Worm (Caenorhabditis elegans) whole organism, L4 larva: ENCODE measurements around the gene gst-44.
A peak's percentile ranks its signal among the peaks of the same experiment; 100 is the strongest.

Source experiments
- F26F4.8 ChIP-seq: fragments of 200-800 bp; sonication (Bioruptor generic); conservative IDR thresholded peaks from 2 replicates; pipeline ENCODE4 v1.3.6; 2022; ENCODE audit warnings: missing genetic modification characterization, missing compliant biosample characterization
- F44E2.7 ChIP-seq: fragments of 200-800 bp; sonication (Bioruptor generic); IDR thresholded peaks from 2 replicates; pipeline ENCODE4 v2.1.2; 2022; ENCODE audit warnings: missing genetic modification characterization, missing compliant biosample characterization
- F49E8.2 ChIP-seq: sonication (generic microtip); optimal IDR thresholded peaks from 2 replicates; lab custom pipeline; 2016; ENCODE audit warnings: missing compliant biosample characterization, mild to moderate bottlenecking, missing genetic modification characterization, borderline replicate concordance
- Y75B8A.6 ChIP-seq: fragments of 200-800 bp; sonication (Bioruptor generic); IDR thresholded peaks from 2 replicates; pipeline ENCODE4 v1.3.6; 2022; ENCODE audit warnings: missing genetic modification reagents, missing genetic modification characterization, missing compliant biosample characterization
- ceh-20 ChIP-seq: fragments of 200-800 bp; sonication (Bioruptor generic); IDR thresholded peaks from 2 replicates; pipeline ENCODE4 v1.3.6; 2022; ENCODE audit warnings: missing genetic modification reagents, missing genetic modification characterization, missing compliant biosample characterization
- ceh-62 ChIP-seq: sonication (generic microtip); optimal IDR thresholded peaks from 2 replicates; lab custom pipeline; 2017; ENCODE audit warnings: missing biosample characterization, missing genetic modification characterization
- daf-12 ChIP-seq: fragments of 150-350 bp; optimal IDR thresholded peaks from 2 replicates; lab custom pipeline; 2014; ENCODE audit warnings: missing biosample characterization, missing genetic modification reagents, missing genetic modification characterization
- daf-16 ChIP-seq, 3 experiments: sonication (generic microtip); optimal IDR thresholded peaks; 2 replicates each; lab custom pipeline; 2016 to 2017; ENCODE audit warnings: missing genetic modification characterization in 3 of 3, missing genetic modification reagents in 3 of 3, mild to moderate bottlenecking in 2 of 3, missing compliant biosample characterization in 2 of 3, missing biosample characterization in 1 of 3, moderate library complexity in 1 of 3
- dmd-6 ChIP-seq: fragments of 200-800 bp; sonication (Bioruptor generic); IDR thresholded peaks from 2 replicates; pipeline ENCODE4 v1.3.6; 2022; ENCODE audit warnings: missing genetic modification reagents, missing genetic modification characterization, missing compliant biosample characterization
- dmd-8 ChIP-seq: fragments of 200-800 bp; sonication (Bioruptor generic); IDR thresholded peaks from 2 replicates; pipeline ENCODE4 v1.3.6; 2022; ENCODE audit warnings: missing genetic modification characterization, missing compliant biosample characterization
- dmd-9 ChIP-seq: fragments of 200-800 bp; sonication (Bioruptor generic); IDR thresholded peaks from 2 replicates; pipeline ENCODE4 v1.3.6; 2022; ENCODE audit warnings: missing genetic modification reagents, missing genetic modification characterization, missing compliant biosample characterization
- dpl-1 ChIP-seq: fragments of 150-350 bp; optimal IDR thresholded peaks from 2 replicates; lab custom pipeline; 2014; ENCODE audit warnings: missing biosample characterization, missing genetic modification reagents, missing genetic modification characterization
- duxl-1 ChIP-seq: sonication (generic microtip); optimal IDR thresholded peaks from 2 replicates; lab custom pipeline; 2016; ENCODE audit warnings: mild to moderate bottlenecking, missing genetic modification characterization, moderate library complexity, missing compliant biosample characterization; ENCODE audit not compliant: poor library complexity
- dve-1 ChIP-seq: sonication (generic microtip); optimal IDR thresholded peaks from 2 replicates; lab custom pipeline; 2017; ENCODE audit warnings: antibody characterized with exemption, mild to moderate bottlenecking, missing genetic modification characterization, missing compliant biosample characterization; ENCODE audit not compliant: insufficient read depth
- egl-27 ChIP-seq: sonication (generic microtip); optimal IDR thresholded peaks from 3 replicates; lab custom pipeline; 2017; ENCODE audit warnings: missing biosample characterization, missing genetic modification reagents, missing genetic modification characterization
- egl-43 ChIP-seq: fragments of 200-800 bp; sonication (Bioruptor generic); IDR thresholded peaks from 2 replicates; pipeline ENCODE4 v1.3.6; 2022; ENCODE audit warnings: missing genetic modification reagents, missing genetic modification characterization, missing compliant biosample characterization
- fos-1 ChIP-seq: fragments of 150-350 bp; optimal IDR thresholded peaks from 2 replicates; lab custom pipeline; 2014; ENCODE audit warnings: missing biosample characterization, missing genetic modification characterization
- hif-1 ChIP-seq, 2 experiments: sonication (generic microtip); optimal IDR thresholded peaks; 2 replicates each; lab custom pipeline; 2016 to 2017; ENCODE audit warnings: missing compliant biosample characterization in 2 of 2, missing genetic modification characterization in 2 of 2, missing genetic modification reagents in 2 of 2, missing genotype in 2 of 2, mild to moderate bottlenecking in 1 of 2
- hlh-30 ChIP-seq: sonication (generic microtip); optimal IDR thresholded peaks from 2 replicates; lab custom pipeline; 2017; ENCODE audit warnings: antibody characterized with exemption, mild to moderate bottlenecking, missing genetic modification characterization, missing compliant biosample characterization; ENCODE audit not compliant: insufficient read depth
- hmg-1.1 ChIP-seq: fragments of 200-800 bp; sonication (Bioruptor generic); IDR thresholded peaks from 2 replicates; pipeline ENCODE4 v1.3.6; 2022; ENCODE audit warnings: missing genetic modification reagents, missing genetic modification characterization, missing compliant biosample characterization
- jun-1 ChIP-seq: fragments of 150-350 bp; optimal IDR thresholded peaks from 2 replicates; lab custom pipeline; 2014; ENCODE audit warnings: missing biosample characterization, missing genetic modification reagents, missing genetic modification characterization
- lim-7 ChIP-seq: fragments of 200-800 bp; sonication (Bioruptor generic); IDR thresholded peaks from 2 replicates; pipeline ENCODE4 v1.3.6; 2022; ENCODE audit warnings: missing genetic modification characterization, missing compliant biosample characterization
- lin-13 ChIP-seq: fragments of 150-350 bp; optimal IDR thresholded peaks from 2 replicates; lab custom pipeline; 2014; ENCODE audit warnings: missing biosample characterization, missing genetic modification reagents, missing genetic modification characterization
- lin-15B ChIP-seq: fragments of 150-350 bp; sonication (generic microtip); optimal IDR thresholded peaks from 3 replicates; lab custom pipeline; 2014; ENCODE audit warnings: missing biosample characterization, missing genetic modification characterization
- lin-29 ChIP-seq: fragments of 200-800 bp; sonication (Bioruptor generic); IDR thresholded peaks from 2 replicates; pipeline ENCODE4 v1.3.6; 2022; ENCODE audit warnings: missing genetic modification reagents, missing genetic modification characterization, missing compliant biosample characterization
- lin-39 ChIP-seq: fragments of 150-350 bp; optimal IDR thresholded peaks from 2 replicates; lab custom pipeline; 2014; ENCODE audit warnings: missing biosample characterization, missing genetic modification reagents, missing genetic modification characterization
- lir-3 ChIP-seq: sonication (generic microtip); optimal IDR thresholded peaks from 2 replicates; lab custom pipeline; 2016; ENCODE audit warnings: mild to moderate bottlenecking, missing genetic modification characterization, missing compliant biosample characterization
- lsy-2 ChIP-seq, 2 experiments: fragments of 150-350 bp in 1 of 2; sonication (generic microtip) in 1 of 2; optimal IDR thresholded peaks; 2 replicates each; lab custom pipeline; 2014 to 2017; ENCODE audit warnings: missing biosample characterization in 2 of 2, missing genetic modification characterization in 2 of 2
- madf-9 ChIP-seq: fragments of 200-800 bp; sonication (Bioruptor generic); conservative IDR thresholded peaks from 2 replicates; pipeline ENCODE4 v1.3.6; 2022; ENCODE audit warnings: missing genetic modification reagents, missing genetic modification characterization, missing compliant biosample characterization
- mdl-1 ChIP-seq, 2 experiments: fragments of 150-350 bp in 1 of 2; sonication (generic microtip) in 1 of 2; optimal IDR thresholded peaks; 2 replicates each; lab custom pipeline; 2014 to 2017; ENCODE audit warnings: missing biosample characterization in 2 of 2, missing genetic modification characterization in 2 of 2
- mep-1 ChIP-seq: fragments of 150-350 bp; sonication (generic microtip); optimal IDR thresholded peaks from 3 replicates; lab custom pipeline; 2014; ENCODE audit warnings: missing biosample characterization, missing genetic modification characterization
- mes-2 ChIP-seq: sonication (generic microtip); optimal IDR thresholded peaks from 2 replicates; lab custom pipeline; 2016; ENCODE audit warnings: missing genotype, mild to moderate bottlenecking, missing genetic modification characterization, missing compliant biosample characterization; ENCODE audit not compliant: poor library complexity, severe bottlenecking
- mxl-3 ChIP-seq: fragments of 200-800 bp; sonication (Bioruptor generic); optimal IDR thresholded peaks from 2 replicates; lab custom pipeline; 2018; ENCODE audit warnings: mild to moderate bottlenecking, missing genetic modification characterization, missing compliant biosample characterization
- nhr-10 ChIP-seq: fragments of 150-350 bp; optimal IDR thresholded peaks from 2 replicates; lab custom pipeline; 2014; ENCODE audit warnings: missing biosample characterization, missing genetic modification characterization
- nhr-111 ChIP-seq: fragments of 200-800 bp; sonication (Bioruptor generic); optimal IDR thresholded peaks from 2 replicates; lab custom pipeline; 2018; ENCODE audit warnings: mild to moderate bottlenecking, missing genetic modification characterization, missing compliant biosample characterization
- nhr-28 ChIP-seq: fragments of 150-350 bp; optimal IDR thresholded peaks from 2 replicates; lab custom pipeline; 2014; ENCODE audit warnings: missing biosample characterization, missing genetic modification characterization
- nhr-6 ChIP-seq: fragments of 150-350 bp; optimal IDR thresholded peaks from 2 replicates; lab custom pipeline; 2014; ENCODE audit warnings: missing biosample characterization, missing genetic modification characterization
- nhr-77 ChIP-seq: fragments of 150-350 bp; optimal IDR thresholded peaks from 2 replicates; lab custom pipeline; 2014; ENCODE audit warnings: missing biosample characterization, missing genetic modification characterization
- php-3 ChIP-seq: fragments of 200-800 bp; sonication (Bioruptor generic); IDR thresholded peaks from 2 replicates; pipeline ENCODE4 v1.3.6; 2022; ENCODE audit warnings: missing genetic modification reagents, missing genetic modification characterization, missing compliant biosample characterization
- pqm-1 ChIP-seq: sonication (generic microtip); optimal IDR thresholded peaks from 2 replicates; lab custom pipeline; 2017; ENCODE audit warnings: missing biosample characterization, missing genetic modification characterization
- rbr-2 ChIP-seq: sonication (generic microtip); optimal IDR thresholded peaks from 2 replicates; lab custom pipeline; 2016; ENCODE audit warnings: missing genotype, missing genetic modification characterization, missing compliant biosample characterization
- snpc-4 ChIP-seq: fragments of 150-350 bp; optimal IDR thresholded peaks from 2 replicates; lab custom pipeline; 2014; ENCODE audit warnings: missing biosample characterization, missing genetic modification characterization
- spr-1 ChIP-seq: sonication (generic microtip); optimal IDR thresholded peaks from 2 replicates; lab custom pipeline; 2016; ENCODE audit warnings: mild to moderate bottlenecking, missing genetic modification characterization, missing compliant biosample characterization
- spr-3 ChIP-seq: fragments of 200-800 bp; sonication (Bioruptor generic); optimal IDR thresholded peaks from 2 replicates; lab custom pipeline; 2018; ENCODE audit warnings: mild to moderate bottlenecking, missing genetic modification characterization, missing compliant biosample characterization
- tra-1 ChIP-seq: fragments of 200-800 bp; sonication (Bioruptor generic); IDR thresholded peaks from 2 replicates; pipeline ENCODE4 v1.3.6; 2022; ENCODE audit warnings: missing genetic modification reagents, missing genetic modification characterization, missing compliant biosample characterization
- unc-39 ChIP-seq: sonication (generic microtip); optimal IDR thresholded peaks from 2 replicates; lab custom pipeline; 2017; ENCODE audit warnings: missing biosample characterization, missing genetic modification characterization
- vab-7 ChIP-seq: fragments of 200-800 bp; sonication (Bioruptor generic); IDR thresholded peaks from 2 replicates; pipeline ENCODE4 v1.3.6; 2022; ENCODE audit warnings: missing genetic modification reagents, missing genetic modification characterization, missing compliant biosample characterization
- zip-11 ChIP-seq: fragments of 200-800 bp; sonication (Bioruptor generic); IDR thresholded peaks from 2 replicates; pipeline ENCODE4 v1.3.6; 2022; ENCODE audit warnings: missing genetic modification characterization, missing compliant biosample characterization
- zip-2 ChIP-seq: fragments of 150-350 bp; optimal IDR thresholded peaks from 2 replicates; lab custom pipeline; 2014; ENCODE audit warnings: missing biosample characterization, missing genetic modification characterization
- ztf-11 ChIP-seq: fragments of 150-350 bp; optimal IDR thresholded peaks from 2 replicates; lab custom pipeline; 2014; ENCODE audit warnings: missing biosample characterization, missing genetic modification characterization
- ztf-7 ChIP-seq: fragments of 150-350 bp; optimal IDR thresholded peaks from 2 replicates; lab custom pipeline; 2014; ENCODE audit warnings: missing biosample characterization, missing genetic modification characterization

Gene gst-44

ce11 chrV:16354675-16355074 is 36.0 kb upstream of the gst-44 start:
- TF ChIP-seq zip-11 (GFP tag; lab: Robert Waterston, UW) (no peak), jun-1 (tag; lab: Kevin White, UChicago) (no peak), spr-1 (tag; lab: Kevin White, UChicago) (no peak), dmd-9 (GFP tag; lab: Robert Waterston, UW) (no peak), hif-1 (tag; optimal IDR thresholded peaks at IDR 0.05; lab: Kevin White, UChicago) (no peak), lsy-2 (tag; optimal IDR thresholded peaks at IDR 0.05; lab: Kevin White, UChicago) (peak in 1 of 2 experiments; percentile 31), egl-27 (no peak), snpc-4 (tag; lab: Kevin White, UChicago) (no peak), dve-1 (peak; percentile 28), nhr-10 (tag; lab: Kevin White, UChicago) (no peak), lim-7 (GFP tag; lab: Robert Waterston, UW) (no peak), php-3 (no peak), Y75B8A.6 (no peak), lin-13 (GFP tag; lab: Kevin White, UChicago) (no peak), nhr-111 (GFP tag; lab: Kevin White, UChicago) (no peak), dmd-8 (GFP tag; lab: Robert Waterston, UW) (no peak), lin-29 (GFP tag; lab: Robert Waterston, UW) (no peak), zip-2 (no peak), lir-3 (tag; lab: Kevin White, UChicago) (no peak), daf-16 (GFP tag; optimal IDR thresholded peaks at IDR 0.05; lab: Kevin White, UChicago) (no peak), daf-16 (tag; optimal IDR thresholded peaks at IDR 0.05; lab: Kevin White, UChicago) (peak; percentile 12), dpl-1 (GFP tag; lab: Kevin White, UChicago) (no peak), hlh-30 (tag; lab: Kevin White, UChicago) (peak; percentile 46), mes-2 (tag; lab: Kevin White, UChicago) (no peak), mep-1 (tag; lab: Kevin White, UChicago) (peak; percentile 0), unc-39 (no peak), F26F4.8 (GFP tag; lab: Robert Waterston, UW) (no peak), lin-15B (tag; lab: Kevin White, UChicago) (no peak), ceh-20 (GFP tag; lab: Robert Waterston, UW) (no peak), ceh-62 (tag; lab: Kevin White, UChicago) (no peak), F44E2.7 (GFP tag; lab: Robert Waterston, UW) (no peak), ztf-11 (tag; lab: Kevin White, UChicago) (no peak), nhr-28 (tag; lab: Kevin White, UChicago) (peak; percentile 14), F49E8.2 (no peak), egl-43 (no peak), nhr-77 (tag; lab: Kevin White, UChicago) (no peak), mdl-1 (tag; optimal IDR thresholded peaks at IDR 0.05; lab: Kevin White, UChicago) (peak in 1 of 2 experiments; percentile 51), mxl-3 (GFP tag; lab: Kevin White, UChicago) (peak; percentile 47)

DNA sequence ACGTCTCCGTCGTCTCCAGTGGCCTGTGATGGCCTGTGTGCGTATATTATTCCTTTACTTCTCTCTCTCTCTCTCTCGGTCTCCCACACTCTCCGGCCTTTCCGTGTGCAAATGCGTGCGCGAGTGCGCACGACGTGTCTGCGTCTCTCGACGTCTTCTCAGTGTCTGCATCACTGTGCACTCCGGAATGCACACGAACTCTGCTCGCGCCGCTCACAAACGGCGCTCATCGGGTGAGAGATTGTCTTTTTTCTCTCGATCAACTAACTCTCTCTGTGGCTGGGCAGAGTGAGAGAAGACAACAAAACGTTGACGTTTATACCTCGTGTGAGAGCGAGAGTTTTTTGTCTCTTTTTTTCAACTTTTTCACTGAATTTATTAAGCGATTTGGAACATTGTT is 34.8 kb upstream of the gst-44 start:
- peak; percentile 96 for TF ChIP-seq dmd-6
- TF ChIP-seq pqm-1 (tag; lab: Kevin White, UChicago): no peak
- no peak for TF ChIP-seq F49E8.2
- peak; percentile 93 for TF ChIP-seq mep-1 (tag; lab: Kevin White, UChicago)
- TF ChIP-seq vab-7 (GFP tag; lab: Robert Waterston, UW): peak; percentile 70
- peak in 1 of 2 experiments; percentile 80 for TF ChIP-seq hif-1 (tag; optimal IDR thresholded peaks at IDR 0.05; lab: Kevin White, UChicago)
- no peak for TF ChIP-seq lin-39 (tag; lab: Kevin White, UChicago)
- TF ChIP-seq hmg-1.1 (GFP tag; lab: Robert Waterston, UW): peak; percentile 98
- no peak for TF ChIP-seq daf-12 (tag; lab: Kevin White, UChicago)
- TF ChIP-seq spr-3: peak; percentile 31
- peak; percentile 92 for TF ChIP-seq tra-1 (GFP tag; lab: Robert Waterston, UW)
- no peak for TF ChIP-seq zip-11 (GFP tag; lab: Robert Waterston, UW)
- TF ChIP-seq ztf-7 (tag; lab: Kevin White, UChicago): peak; percentile 55
- peak; percentile 73 for TF ChIP-seq madf-9 (GFP tag; lab: Robert Waterston, UW)
- peak; percentile 79 for TF ChIP-seq nhr-6 (tag; lab: Kevin White, UChicago)
- no peak for TF ChIP-seq fos-1 (tag; lab: Kevin White, UChicago)
- TF ChIP-seq lin-13 (GFP tag; lab: Kevin White, UChicago): peak; percentile 6
- peak; percentile 81 for TF ChIP-seq duxl-1
- peak; percentile 91 for TF ChIP-seq mxl-3 (GFP tag; lab: Kevin White, UChicago)
- TF ChIP-seq rbr-2 (tag; lab: Kevin White, UChicago): peak; percentile 90
- TF ChIP-seq mes-2 (tag; lab: Kevin White, UChicago): peak; percentile 78
